Fruit fly (Drosophila melanogaster): ENCODE measurements around the gene CG14380.

dm6 chr3R:13208451-13208850 is 20.1 kb downstream of the CG14380 start:
- TF ChIP-seq CG12768 (GFP tag; optimal IDR thresholded peaks at IDR 0.05) = no peak
- TF ChIP-seq Crg-1 (GFP tag; optimal IDR thresholded peaks at IDR 0.05) = no peak
- no peak for TF ChIP-seq Clk (GFP tag; optimal IDR thresholded peaks at IDR 0.05)
- no peak for TF ChIP-seq ovo (GFP tag; optimal IDR thresholded peaks at IDR 0.05)
